Fruit fly (Drosophila melanogaster) whole organism, prepupa: Measurements from ENCODE around the gene CG6163.

Source experiments
- CG11294 ChIP-seq: fragments of 200-800 bp; sonication (Bioruptor generic); IDR thresholded peaks from 2 replicates; pipeline ENCODE4 v1.3.6; 2022; ENCODE audit warnings: missing biosample characterization, missing genetic modification characterization
- CG11902 ChIP-seq: fragments of 200-800 bp; sonication (Bioruptor generic); optimal IDR thresholded peaks from 3 replicates; lab custom pipeline; 2016; ENCODE audit warnings: missing biosample characterization, missing genetic modification characterization
- CG15336 ChIP-seq: fragments of 200-800 bp; sonication (Bioruptor generic); IDR thresholded peaks from 2 replicates; pipeline ENCODE4 v1.3.6; 2022; ENCODE audit warnings: missing biosample characterization, missing genetic modification characterization
- CG1621 ChIP-seq: fragments of 200-800 bp; sonication (Bioruptor generic); optimal IDR thresholded peaks from 3 replicates; lab custom pipeline; 2018; ENCODE audit warnings: missing biosample characterization, mild to moderate bottlenecking, missing genetic modification characterization
- CG16779 ChIP-seq: fragments of 200-800 bp; sonication (Bioruptor generic); optimal IDR thresholded peaks from 3 replicates; lab custom pipeline; 2017; ENCODE audit warnings: missing biosample characterization, mild to moderate bottlenecking, missing genetic modification characterization
- CG3032 ChIP-seq: fragments of 200-800 bp; optimal IDR thresholded peaks from 2 replicates; lab custom pipeline; 2019; ENCODE audit warnings: missing biosample characterization, mild to moderate bottlenecking, missing genetic modification characterization, moderate library complexity
- CG32006 ChIP-seq: fragments of 200-800 bp; sonication (Bioruptor generic); optimal IDR thresholded peaks from 3 replicates; lab custom pipeline; 2017; ENCODE audit warnings: missing biosample characterization, mild to moderate bottlenecking, missing genetic modification characterization
- CG34406 ChIP-seq: fragments of 200-800 bp; sonication (Bioruptor generic); optimal IDR thresholded peaks from 3 replicates; lab custom pipeline; 2016; ENCODE audit warnings: missing biosample characterization, missing genetic modification characterization
- CG3919 ChIP-seq: fragments of 200-800 bp; sonication (Bioruptor generic); optimal IDR thresholded peaks from 3 replicates; lab custom pipeline; 2016; ENCODE audit warnings: missing biosample characterization, missing genetic modification characterization
- CG4318 ChIP-seq: fragments of 200-800 bp; sonication (Bioruptor generic); optimal IDR thresholded peaks from 3 replicates; lab custom pipeline; 2017; ENCODE audit warnings: missing biosample characterization, mild to moderate bottlenecking, missing genetic modification characterization
- CG6163 ChIP-seq: fragments of 200-800 bp; sonication (Bioruptor generic); IDR thresholded peaks from 3 replicates; pipeline ENCODE4 v1.3.6; 2022; ENCODE audit warnings: missing biosample characterization, missing genetic modification characterization
- CG6276 ChIP-seq: fragments of 200-800 bp; sonication (Bioruptor generic); optimal IDR thresholded peaks from 2 replicates; lab custom pipeline; 2017; ENCODE audit warnings: missing biosample characterization, mild to moderate bottlenecking, missing genetic modification characterization
- CG6792 ChIP-seq: fragments of 200-800 bp; sonication (Bioruptor generic); optimal IDR thresholded peaks from 3 replicates; lab custom pipeline; 2016; ENCODE audit warnings: missing biosample characterization, missing genetic modification characterization
- CG6854 ChIP-seq: fragments of 200-800 bp; sonication (Bioruptor generic); optimal IDR thresholded peaks from 2 replicates; lab custom pipeline; 2017; ENCODE audit warnings: missing biosample characterization, mild to moderate bottlenecking, missing genetic modification characterization
- CG7368 ChIP-seq: fragments of 200-800 bp; sonication (Bioruptor generic); optimal IDR thresholded peaks from 3 replicates; lab custom pipeline; 2016; ENCODE audit warnings: missing biosample characterization, missing genetic modification characterization
- CG8119 ChIP-seq: fragments of 200-800 bp; sonication (Bioruptor generic); IDR thresholded peaks from 3 replicates; pipeline ENCODE4 v1.3.6; 2022; ENCODE audit warnings: missing biosample characterization, missing genetic modification characterization
- CG8319 ChIP-seq: fragments of 200-800 bp; sonication (Bioruptor generic); optimal IDR thresholded peaks from 3 replicates; lab custom pipeline; 2016; ENCODE audit warnings: missing biosample characterization, missing genetic modification characterization
- CG8632 ChIP-seq: fragments of 200-800 bp; sonication (Bioruptor generic); optimal IDR thresholded peaks from 3 replicates; lab custom pipeline; 2016; ENCODE audit warnings: missing biosample characterization, missing genetic modification characterization
- CG9139 ChIP-seq: fragments of 200-800 bp; sonication (Bioruptor generic); optimal IDR thresholded peaks from 3 replicates; lab custom pipeline; 2017; ENCODE audit warnings: missing biosample characterization, mild to moderate bottlenecking, missing genetic modification characterization
- Eip75B ChIP-seq: fragments of 200-800 bp; sonication (Bioruptor generic); optimal IDR thresholded peaks from 3 replicates; lab custom pipeline; 2016; ENCODE audit warnings: missing biosample characterization, missing genetic modification characterization
- Eip78C ChIP-seq: fragments of 200-800 bp; sonication (Bioruptor generic); peaks from one replicate; lab custom pipeline; 2016; ENCODE audit warnings: missing biosample characterization, missing genetic modification characterization
- Ets21C ChIP-seq: fragments of 200-800 bp; sonication (Bioruptor generic); optimal IDR thresholded peaks from 3 replicates; lab custom pipeline; 2016; ENCODE audit warnings: missing biosample characterization, missing genetic modification characterization
- Ets96B ChIP-seq: fragments of 200-800 bp; optimal IDR thresholded peaks from 2 replicates; lab custom pipeline; 2019; ENCODE audit warnings: missing biosample characterization, mild to moderate bottlenecking, missing genetic modification characterization, moderate library complexity
- Hr38 ChIP-seq: sonication (Bioruptor generic); optimal IDR thresholded peaks from 2 replicates; lab custom pipeline; 2016; ENCODE audit warnings: missing biosample characterization, missing genetic modification characterization
- Hr39 ChIP-seq: fragments of 200-800 bp; sonication (Bioruptor generic); optimal IDR thresholded peaks from 2 replicates; lab custom pipeline; 2016; ENCODE audit warnings: missing biosample characterization, missing genetic modification characterization
- Lpt ChIP-seq: fragments of 200-800 bp; sonication (Bioruptor generic); optimal IDR thresholded peaks from 3 replicates; lab custom pipeline; 2016; ENCODE audit warnings: missing biosample characterization, missing genetic modification characterization
- Met ChIP-seq: fragments of 200-800 bp; sonication (Bioruptor generic); optimal IDR thresholded peaks from 3 replicates; lab custom pipeline; 2016; ENCODE audit warnings: missing biosample characterization, missing genetic modification characterization
- OdsH ChIP-seq: fragments of 200-800 bp; sonication (Bioruptor generic); optimal IDR thresholded peaks from 3 replicates; lab custom pipeline; 2016; ENCODE audit warnings: missing biosample characterization, missing genetic modification characterization
- Sox102F ChIP-seq: fragments of 200-800 bp; sonication (Bioruptor generic); optimal IDR thresholded peaks from 2 replicates; lab custom pipeline; 2016; ENCODE audit warnings: missing biosample characterization, mild to moderate bottlenecking, missing genetic modification characterization
- Sox14 ChIP-seq: fragments of 200-800 bp; sonication (Bioruptor generic); optimal IDR thresholded peaks from 3 replicates; lab custom pipeline; 2016; ENCODE audit warnings: missing biosample characterization, missing genetic modification characterization
- Sox15 ChIP-seq: fragments of 200-800 bp; sonication (Bioruptor generic); optimal IDR thresholded peaks from 3 replicates; lab custom pipeline; 2016; ENCODE audit warnings: missing biosample characterization, missing genetic modification characterization
- acj6 ChIP-seq: fragments of 200-800 bp; sonication (Bioruptor generic); optimal IDR thresholded peaks from 3 replicates; lab custom pipeline; 2016; ENCODE audit warnings: missing biosample characterization, missing genetic modification characterization
- cyc ChIP-seq: fragments of 200-800 bp; sonication (Bioruptor generic); optimal IDR thresholded peaks from 3 replicates; lab custom pipeline; 2016; ENCODE audit warnings: missing biosample characterization, missing genetic modification characterization
- dac ChIP-seq: fragments of 200-800 bp; sonication (Bioruptor generic); optimal IDR thresholded peaks from 2 replicates; lab custom pipeline; 2017; ENCODE audit warnings: missing biosample characterization, mild to moderate bottlenecking, missing genetic modification characterization
- dsx ChIP-seq: fragments of 200-800 bp; optimal IDR thresholded peaks from 3 replicates; lab custom pipeline; 2019; ENCODE audit warnings: missing biosample characterization, mild to moderate bottlenecking, missing genetic modification characterization, moderate library complexity; ENCODE audit not compliant: poor library complexity, severe bottlenecking
- esn ChIP-seq: fragments of 200-800 bp; sonication (Bioruptor generic); optimal IDR thresholded peaks from 2 replicates; lab custom pipeline; 2016; ENCODE audit warnings: missing biosample characterization, mild to moderate bottlenecking, missing genetic modification characterization, moderate library complexity
- fd59A ChIP-seq: fragments of 200-800 bp; sonication (Bioruptor generic); optimal IDR thresholded peaks from 2 replicates; lab custom pipeline; 2017; ENCODE audit warnings: missing biosample characterization, mild to moderate bottlenecking, missing genetic modification characterization, missing genetic modification reagents
- fd85E ChIP-seq: fragments of 200-800 bp; sonication (Bioruptor generic); optimal IDR thresholded peaks from 3 replicates; lab custom pipeline; 2016; ENCODE audit warnings: missing biosample characterization, missing genetic modification characterization
- lz ChIP-seq: fragments of 200-800 bp; sonication (Bioruptor generic); optimal IDR thresholded peaks from 3 replicates; lab custom pipeline; 2016; ENCODE audit warnings: missing biosample characterization, missing genetic modification characterization
- net ChIP-seq: fragments of 200-800 bp; sonication (Bioruptor generic); optimal IDR thresholded peaks from 3 replicates; lab custom pipeline; 2016; ENCODE audit warnings: missing biosample characterization, missing genetic modification characterization
- pdm3 ChIP-seq: fragments of 200-800 bp; sonication (Bioruptor generic); optimal IDR thresholded peaks from 3 replicates; lab custom pipeline; 2016; ENCODE audit warnings: missing biosample characterization, missing genetic modification characterization
- salr ChIP-seq, 2 experiments: fragments of 200-800 bp; sonication (Bioruptor generic); optimal IDR thresholded peaks; 3 replicates each; lab custom pipeline; 2016 to 2018; ENCODE audit warnings: missing biosample characterization in 2 of 2, missing genetic modification characterization in 2 of 2, mild to moderate bottlenecking in 1 of 2
- spab ChIP-seq: fragments of 200-800 bp; sonication (Bioruptor generic); optimal IDR thresholded peaks from 2 replicates; lab custom pipeline; 2017; ENCODE audit warnings: missing biosample characterization, mild to moderate bottlenecking, missing genetic modification characterization, missing genetic modification reagents
- ss ChIP-seq, 2 experiments: fragments of 200-800 bp; sonication (Bioruptor generic); optimal IDR thresholded peaks; 2 replicates in 1 of 2; 3 replicates in 1 of 2; lab custom pipeline; 2017 to 2018; ENCODE audit warnings: mild to moderate bottlenecking in 2 of 2, missing biosample characterization in 2 of 2, missing genetic modification characterization in 2 of 2, moderate library complexity in 1 of 2
- svp ChIP-seq: fragments of 200-800 bp; sonication (Bioruptor generic); peaks from one replicate; lab custom pipeline; 2016; ENCODE audit warnings: missing biosample characterization, missing genetic modification characterization
- vri ChIP-seq: fragments of 200-800 bp; sonication (Bioruptor generic); optimal IDR thresholded peaks from 3 replicates; lab custom pipeline; 2016; ENCODE audit warnings: missing biosample characterization, mild to moderate bottlenecking, missing genetic modification characterization

The CG6163 gene

DNA sequence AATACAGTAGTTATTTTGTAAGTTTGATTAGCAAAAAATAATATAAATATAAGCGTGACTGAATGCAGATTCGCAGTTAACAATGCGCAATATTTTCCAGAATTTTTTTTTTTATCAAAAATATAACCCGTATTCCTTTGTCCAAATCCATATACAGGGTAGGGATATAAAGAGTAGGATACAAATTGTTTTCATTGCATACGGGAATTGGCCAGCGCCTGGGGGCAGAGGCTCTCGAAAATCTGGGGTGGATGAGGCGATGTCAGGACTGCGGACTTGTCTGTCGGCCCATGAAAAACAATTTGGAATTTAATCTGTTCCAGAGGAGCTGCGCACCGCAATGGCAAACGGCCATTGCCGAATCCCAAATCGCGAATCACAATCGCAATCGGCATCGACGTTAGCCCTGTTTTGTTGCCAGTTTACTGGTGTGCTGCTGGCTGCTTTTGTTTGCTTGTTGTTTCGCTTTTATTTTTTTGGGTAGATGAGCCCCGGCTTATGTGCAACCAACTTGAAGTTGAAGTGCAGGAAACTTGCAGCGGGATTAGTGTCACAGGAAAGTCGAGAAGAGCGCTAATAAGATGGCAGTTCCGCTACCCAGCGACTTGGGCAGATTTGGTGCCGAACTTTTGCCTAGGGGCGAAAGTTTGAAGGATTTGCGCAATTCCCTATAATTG is 18.2 kb upstream of the CG6163 start (continued):
- peak; percentile 58 for TF ChIP-seq Ets96B (tag; lab: Kevin White, UChicago)
- TF ChIP-seq CG32006 (GFP tag; lab: Kevin White, UChicago): no peak
- TF ChIP-seq dac (GFP tag; lab: Kevin White, UChicago): no peak
- peak; percentile 13 for TF ChIP-seq pdm3 (GFP tag; lab: Kevin White, UChicago)
- no peak for TF ChIP-seq spab
- no peak for TF ChIP-seq CG9139 (GFP tag; lab: Kevin White, UChicago)
- no peak for TF ChIP-seq CG8319 (GFP tag; lab: Kevin White, UChicago)
- peak; percentile 67 for TF ChIP-seq Eip78C (GFP tag; lab: Kevin White, UChicago)
- TF ChIP-seq svp: peak; percentile 77
- no peak for TF ChIP-seq Ets21C (GFP tag; lab: Kevin White, UChicago)
- peak; percentile 44 for TF ChIP-seq Eip75B (GFP tag; lab: Kevin White, UChicago)
- TF ChIP-seq CG1621: peak; percentile 32
- TF ChIP-seq CG16779 (tag; lab: Kevin White, UChicago): no peak
- TF ChIP-seq fd85E (GFP tag; lab: Kevin White, UChicago): no peak
- TF ChIP-seq CG7368: no peak
- no peak for TF ChIP-seq CG6854 (GFP tag; lab: Kevin White, UChicago)
- peak; percentile 49 for TF ChIP-seq Met (GFP tag; lab: Kevin White, UChicago)
- TF ChIP-seq CG6792: no peak
- no peak for TF ChIP-seq Lpt (GFP tag; lab: Kevin White, UChicago)
- peak in 1 of 2 experiments; percentile 46 for TF ChIP-seq salr (GFP tag; optimal IDR thresholded peaks at IDR 0.05; lab: Kevin White, UChicago)
- peak; percentile 7 for TF ChIP-seq Hr39
- peak; percentile 15 for TF ChIP-seq CG34406
- TF ChIP-seq Sox14 (GFP tag; lab: Kevin White, UChicago): peak; percentile 45
- no peak for TF ChIP-seq acj6
- peak; percentile 22 for TF ChIP-seq OdsH (GFP tag; lab: Kevin White, UChicago)
- TF ChIP-seq cyc: peak; percentile 3
- peak; percentile 28 for TF ChIP-seq CG8632
- TF ChIP-seq Sox15: no peak
- TF ChIP-seq fd59A (GFP tag; lab: Kevin White, UChicago): peak; percentile 46
- TF ChIP-seq CG6163: no peak
- peak; percentile 57 for TF ChIP-seq dsx (GFP tag; lab: Kevin White, UChicago)
- no peak for TF ChIP-seq lz
- TF ChIP-seq Sox102F (GFP tag; lab: Kevin White, UChicago): peak; percentile 40
- no peak for TF ChIP-seq vri (GFP tag; lab: Kevin White, UChicago)
- no peak for TF ChIP-seq Hr38
- TF ChIP-seq CG3919 (GFP tag; lab: Kevin White, UChicago): no peak
- no peak for TF ChIP-seq CG8119 (GFP tag; lab: Robert Waterston, UW)
- peak in 1 of 2 experiments; percentile 65 for TF ChIP-seq ss (GFP tag; optimal IDR thresholded peaks at IDR 0.05; lab: Kevin White, UChicago)
- no peak for TF ChIP-seq CG4318 (GFP tag; lab: Kevin White, UChicago)
- TF ChIP-seq CG15336 (GFP tag; lab: Robert Waterston, UW): no peak

DNA sequence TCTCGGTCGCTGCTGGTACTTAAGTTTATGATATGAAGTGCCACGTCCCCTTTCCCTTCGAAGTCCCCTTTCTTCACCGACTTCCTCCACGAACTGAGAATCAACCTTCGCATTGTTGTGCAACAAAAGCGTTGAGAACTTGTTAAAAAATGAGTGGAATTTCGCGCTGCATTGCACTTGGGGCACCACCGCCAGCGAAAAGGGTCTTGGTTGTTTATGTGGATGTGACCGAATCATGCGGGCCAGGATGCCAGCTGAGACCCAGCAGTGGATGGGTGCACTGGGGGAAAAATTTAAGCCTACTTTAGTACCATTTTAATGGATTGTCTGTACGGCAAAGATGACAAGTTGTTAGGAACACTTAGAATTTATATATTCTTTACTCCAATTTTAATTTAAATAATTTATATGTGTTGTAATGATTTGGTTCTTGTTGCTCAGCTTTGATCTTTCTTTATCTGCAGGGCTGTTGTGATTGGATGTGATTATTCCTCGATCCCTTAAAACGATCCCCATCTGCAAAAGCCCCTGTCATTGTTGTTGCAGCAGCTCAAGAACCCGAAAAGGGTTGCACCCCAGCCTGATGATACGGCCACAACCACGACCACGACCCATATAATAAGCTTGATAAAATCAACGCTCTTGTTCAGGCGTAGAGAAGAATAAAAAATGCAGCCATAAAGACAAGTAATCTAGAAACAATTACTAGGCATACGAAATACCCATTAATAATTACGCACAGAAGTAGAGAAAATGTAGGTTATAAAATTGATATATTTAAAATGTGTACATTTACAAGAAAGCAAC is 17.5 kb upstream of the CG6163 start:
- TF ChIP-seq Ets21C (GFP tag; lab: Kevin White, UChicago) (no peak), CG4318 (GFP tag; lab: Kevin White, UChicago) (no peak), CG6792 (peak; percentile 49), spab (peak; percentile 19), CG9139 (GFP tag; lab: Kevin White, UChicago) (peak; percentile 20), Eip75B (GFP tag; lab: Kevin White, UChicago) (no peak), esn (GFP tag; lab: Kevin White, UChicago) (peak; percentile 43), ss (GFP tag; optimal IDR thresholded peaks at IDR 0.05; lab: Kevin White, UChicago) (no peak), CG34406 (peak; percentile 39), dsx (GFP tag; lab: Kevin White, UChicago) (peak; percentile 62), salr (GFP tag; optimal IDR thresholded peaks at IDR 0.05; lab: Kevin White, UChicago) (peak in 1 of 2 experiments; percentile 36), lz (peak; percentile 43), CG6854 (GFP tag; lab: Kevin White, UChicago) (peak; percentile 28), Met (GFP tag; lab: Kevin White, UChicago) (peak; percentile 56), vri (GFP tag; lab: Kevin White, UChicago) (peak; percentile 43), CG32006 (GFP tag; lab: Kevin White, UChicago) (no peak), CG11902 (GFP tag; lab: Kevin White, UChicago) (no peak), fd59A (GFP tag; lab: Kevin White, UChicago) (no peak), acj6 (peak; percentile 56), CG3032 (tag; lab: Kevin White, UChicago) (peak; percentile 12), CG3919 (GFP tag; lab: Kevin White, UChicago) (peak; percentile 58), net (GFP tag; lab: Kevin White, UChicago) (peak; percentile 15), CG11294 (GFP tag; lab: Robert Waterston, UW) (no peak), CG6276 (GFP tag; lab: Kevin White, UChicago) (no peak)
